Fruit fly (Drosophila melanogaster): Measurements from ENCODE around the gene Nrg.
A peak's percentile ranks its signal among the peaks of the same experiment; 100 is the strongest.

Gene Nrg

DNA sequence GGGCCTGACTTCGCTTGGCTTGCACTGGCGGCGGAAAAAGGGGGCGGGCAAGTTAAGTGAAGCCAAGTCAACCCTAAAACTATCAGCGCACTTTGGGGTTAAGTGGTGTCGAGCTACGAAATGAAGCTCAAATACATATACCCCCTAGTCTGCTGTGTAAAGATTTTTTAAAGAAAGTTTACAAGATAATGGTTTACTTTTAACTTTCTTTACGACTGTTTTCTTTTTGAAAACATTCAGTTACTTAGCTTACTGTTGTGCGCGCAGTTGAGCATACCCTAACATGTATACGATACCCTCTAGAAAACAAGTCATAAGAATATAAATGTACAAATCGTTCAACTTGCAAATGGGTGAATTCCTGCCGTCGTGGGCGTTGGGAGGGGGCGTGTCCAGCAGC is 25.6 kb downstream of the Nrg start (continued):
- TF ChIP-seq HmgZ (tag; optimal IDR thresholded peaks at IDR 0.05) (peak; percentile 2), Aef1 (GFP tag; IDR thresholded peaks at IDR 0.05) (peak; percentile 17; the same call in 1 of the 3 replicates), Hsf (GFP tag; optimal IDR thresholded peaks at IDR 0.05) (peak; percentile 13), CG32767 (GFP tag; IDR thresholded peaks at IDR 0.05) (no peak), CG4730 (GFP tag; IDR thresholded peaks at IDR 0.05) (no peak), chif (GFP tag; optimal IDR thresholded peaks at IDR 0.05) (peak; percentile 22 to 34), BEAF-32 (GFP tag; optimal IDR thresholded peaks at IDR 0.05) (no peak), CG12071 (GFP tag; optimal IDR thresholded peaks at IDR 0.05) (no peak), cas (GFP tag; IDR thresholded peaks at IDR 0.05) (no peak), MESR4 (GFP tag; optimal IDR thresholded peaks at IDR 0.05) (no peak), MTF-1 (GFP tag; optimal IDR thresholded peaks at IDR 0.05; ENCODE audit: borderline replicate concordance) (no peak), dimm (GFP tag; IDR thresholded peaks at IDR 0.05) (0 out of 2 replicates have a peak, but pooled peaks have one; percentile 10), en (GFP tag; optimal IDR thresholded peaks at IDR 0.05) (no peak), ase (GFP tag; IDR thresholded peaks at IDR 0.05) (0 out of 3 replicates have a peak, but pooled peaks have one; percentile 42), Oaz (GFP tag; IDR thresholded peaks at IDR 0.05) (0 out of 2 replicates have a peak, but pooled peaks have one; percentile 17), CG3163 (GFP tag; optimal IDR thresholded peaks at IDR 0.05) (no peak), Asciz (GFP tag; optimal IDR thresholded peaks at IDR 0.05) (peak; percentile 35), CG32532 (GFP tag; IDR thresholded peaks at IDR 0.05) (peak; percentile 31; the same call in 1 of the 2 replicates), PHDP (tag; optimal IDR thresholded peaks at IDR 0.05) (peak; percentile 33), Eip74EF (GFP tag; optimal IDR thresholded peaks at IDR 0.05) (no peak), E2f1 (GFP tag; IDR thresholded peaks at IDR 0.05) (no peak), abd-A (tag; optimal IDR thresholded peaks at IDR 0.05) (no peak), sob (GFP tag; IDR thresholded peaks at IDR 0.05) (no peak), fd96Cb (tag; optimal IDR thresholded peaks at IDR 0.05) (peak; percentile 18), CG6654 (GFP tag; optimal IDR thresholded peaks at IDR 0.05) (no peak), gem (tag; optimal IDR thresholded peaks at IDR 0.05) (peak; percentile 68), amos (GFP tag; IDR thresholded peaks at IDR 0.05; ENCODE audit: partially characterized antibody) (no peak), Oli (tag; optimal IDR thresholded peaks at IDR 0.05) (peak; percentile 53), ssp (GFP tag; IDR thresholded peaks at IDR 0.05) (0 out of 2 replicates have a peak, but pooled peaks have one; percentile 6), CG1529 (GFP tag; optimal IDR thresholded peaks at IDR 0.05) (no peak), pnt (GFP tag; optimal IDR thresholded peaks at IDR 0.05) (peak; percentile 21), dpn (GFP tag; optimal IDR thresholded peaks at IDR 0.05) (peak; percentile 6 to 38), bab2 (GFP tag; optimal IDR thresholded peaks at IDR 0.05) (peak; percentile 42), CG1024 (GFP tag; IDR thresholded peaks at IDR 0.05) (no peak), Lpt (GFP tag; optimal IDR thresholded peaks at IDR 0.05) (no peak), CG9932 (GFP tag; IDR thresholded peaks at IDR 0.05) (peak; percentile 33; the same call in 1 of the 2 replicates), CG16815 (GFP tag; optimal IDR thresholded peaks at IDR 0.05) (no peak), lilli (GFP tag; optimal IDR thresholded peaks at IDR 0.05) (peak; percentile 42), CG7928 (GFP tag; optimal IDR thresholded peaks at IDR 0.05) (no peak), Ada2b (GFP tag; IDR thresholded peaks at IDR 0.05) (peak; percentile 47; the same call in 1 of the 2 replicates), crol (GFP tag; IDR thresholded peaks at IDR 0.05) (no peak), CG32772 (GFP tag; IDR thresholded peaks at IDR 0.05) (peak; percentile 32; the same call in 1 of the 2 replicates), Sin3A (optimal IDR thresholded peaks at IDR 0.05) (no peak), Sry-β (GFP tag; optimal IDR thresholded peaks at IDR 0.05) (no peak), eyg (GFP tag; optimal IDR thresholded peaks at IDR 0.05) (no peak), CG12391 (tag; optimal IDR thresholded peaks at IDR 0.05) (peak; percentile 33), Antp (GFP tag; optimal IDR thresholded peaks at IDR 0.05) (peak; percentile 41), chn (GFP tag; optimal IDR thresholded peaks at IDR 0.05) (peak; percentile 14), bcd (GFP tag; optimal IDR thresholded peaks at IDR 0.05) (no peak), wdn (GFP tag; IDR thresholded peaks at IDR 0.05) (no peak), CG9609 (GFP tag; optimal IDR thresholded peaks at IDR 0.05) (no peak)
